ENCODE assay signal across 2 worm cellular contexts in the genomic region with DNA sequence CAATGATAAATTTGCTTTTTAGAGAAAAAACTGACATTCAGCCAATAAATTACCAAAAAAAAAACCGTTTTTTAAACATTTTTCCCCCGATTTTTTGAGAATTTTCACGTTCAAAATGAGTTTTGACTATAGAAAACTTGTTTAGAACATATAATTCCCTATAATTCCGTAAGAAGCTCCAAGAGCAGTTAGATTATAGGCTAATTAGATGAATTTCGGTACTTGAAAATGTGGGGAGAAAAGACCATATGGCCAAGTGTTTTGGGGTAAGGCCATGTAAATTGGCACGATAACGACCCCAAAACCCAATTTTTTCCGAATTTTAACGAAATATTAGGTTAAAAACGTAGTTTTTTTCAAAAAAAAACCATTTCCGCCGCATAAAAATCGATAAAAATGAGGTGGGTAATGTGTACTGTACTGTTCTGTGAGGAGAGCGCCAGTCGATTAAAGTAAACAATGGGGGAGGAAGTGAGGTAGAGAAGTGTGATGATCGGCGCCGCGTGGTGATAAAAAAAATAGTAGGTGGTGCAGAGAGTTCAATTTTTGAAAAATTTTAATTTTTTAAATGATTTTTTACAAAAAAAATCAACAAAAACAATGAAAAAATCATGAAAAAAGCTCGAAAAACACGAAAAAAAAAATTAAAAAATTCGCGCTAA.
TF ChIP-seq lines count a peak whose summit lies in the region.

No protein-coding gene starts in this region.

TF ChIP-seq in whole organism, L3 larva, 47 proteins besides CTCF, POLR2A, EP300 and RAD21 (continued from another document):
- TF ChIP-seq aly-2 (tag; optimal IDR thresholded peaks at IDR 0.05; lab: Kevin White, UChicago): no peak
- TF ChIP-seq elt-3 (tag; optimal IDR thresholded peaks at IDR 0.05; lab: Kevin White, UChicago): no peak
- no peak for TF ChIP-seq ceh-9 (tag; optimal IDR thresholded peaks at IDR 0.05; lab: Kevin White, UChicago)
- no peak for TF ChIP-seq nhr-28 (tag; optimal IDR thresholded peaks at IDR 0.05; lab: Kevin White, UChicago)
- no peak for TF ChIP-seq mml-1 (tag; optimal IDR thresholded peaks at IDR 0.05; lab: Kevin White, UChicago)
- no peak for TF ChIP-seq hmg-11 (tag; optimal IDR thresholded peaks at IDR 0.05; lab: Kevin White, UChicago)
- TF ChIP-seq eor-1 (tag; optimal IDR thresholded peaks at IDR 0.05; lab: Kevin White, UChicago): no peak
- TF ChIP-seq lsy-12 (tag; optimal IDR thresholded peaks at IDR 0.05; lab: Kevin White, UChicago): no peak

TF ChIP-seq in whole organism, L4 larva, 104 proteins besides CTCF, POLR2A, EP300 and RAD21 (continued from another document):
- TF ChIP-seq mdt-29 (GFP tag; IDR thresholded peaks at IDR 0.05; lab: Robert Waterston, UW): no peak
- no peak for TF ChIP-seq ZK337.2 (GFP tag; IDR thresholded peaks at IDR 0.05; lab: Robert Waterston, UW)
- no peak for TF ChIP-seq R02D3.7 (tag; optimal IDR thresholded peaks at IDR 0.05; lab: Kevin White, UChicago)
- TF ChIP-seq pqm-1 (tag; optimal IDR thresholded peaks at IDR 0.05; lab: Kevin White, UChicago): peak; percentile 22
- TF ChIP-seq sdz-12 (GFP tag; optimal IDR thresholded peaks at IDR 0.05; lab: Kevin White, UChicago): no peak
- TF ChIP-seq ceh-28 (tag; optimal IDR thresholded peaks at IDR 0.05; lab: Kevin White, UChicago): no peak
- no peak for TF ChIP-seq set-16 (GFP tag; IDR thresholded peaks at IDR 0.05; lab: Robert Waterston, UW)
- TF ChIP-seq daf-12 (tag; optimal IDR thresholded peaks at IDR 0.05; lab: Kevin White, UChicago): no peak
- TF ChIP-seq nhr-237 (tag; optimal IDR thresholded peaks at IDR 0.05; lab: Kevin White, UChicago): no peak
- no peak for TF ChIP-seq dmd-9 (GFP tag; IDR thresholded peaks at IDR 0.05; lab: Robert Waterston, UW)
- no peak for TF ChIP-seq ceh-44 (GFP tag; IDR thresholded peaks at IDR 0.05; lab: Robert Waterston, UW)
- no peak for TF ChIP-seq vab-7 (GFP tag; IDR thresholded peaks at IDR 0.05; lab: Robert Waterston, UW)
- peak; percentile 73 for TF ChIP-seq nhr-28 (tag; optimal IDR thresholded peaks at IDR 0.05; lab: Kevin White, UChicago)
- TF ChIP-seq nhr-76 (tag; optimal IDR thresholded peaks at IDR 0.05; lab: Kevin White, UChicago): no peak
- TF ChIP-seq F44E2.7 (GFP tag; IDR thresholded peaks at IDR 0.05; lab: Robert Waterston, UW): no peak
- no peak for TF ChIP-seq php-3 (GFP tag; IDR thresholded peaks at IDR 0.05; lab: Robert Waterston, UW)
